Worm (Caenorhabditis elegans): ENCODE results near the gene npl-4.1.
A peak's percentile ranks its signal among the peaks of the same experiment; 100 is the strongest.
"Not testable (repeated sequence)": the region's sequence is repeated elsewhere in the genome, so short reads cannot be mapped to it uniquely, and the experiment has no call there.

Gene npl-4.1

DNA sequence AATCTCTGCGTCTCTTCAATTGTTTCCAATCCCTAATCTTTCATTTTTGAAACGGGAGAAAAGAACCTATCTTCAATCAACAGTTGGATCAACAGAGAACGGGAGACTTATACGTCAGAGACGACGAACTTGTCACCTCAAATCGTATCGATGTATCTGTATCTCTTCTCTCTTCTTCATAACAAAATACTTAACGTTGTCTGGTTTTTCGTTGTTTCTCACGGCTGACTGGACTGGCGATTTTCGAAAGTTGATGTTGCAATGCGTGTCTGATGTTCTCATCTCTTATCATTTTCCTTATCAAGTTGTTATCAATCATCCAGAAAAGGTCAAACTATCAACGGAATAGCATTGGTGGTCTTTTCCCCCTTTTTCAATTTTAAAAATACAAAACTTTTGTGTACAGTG lies 25.6 kb upstream of the npl-4.1 start:
- no peak for TF ChIP-seq dao-5 (tag; optimal IDR thresholded peaks at IDR 0.05)
- no peak for TF ChIP-seq W03F9.2 (tag; optimal IDR thresholded peaks at IDR 0.05)
- TF ChIP-seq him-1 (tag; optimal IDR thresholded peaks at IDR 0.05) = no peak

DNA sequence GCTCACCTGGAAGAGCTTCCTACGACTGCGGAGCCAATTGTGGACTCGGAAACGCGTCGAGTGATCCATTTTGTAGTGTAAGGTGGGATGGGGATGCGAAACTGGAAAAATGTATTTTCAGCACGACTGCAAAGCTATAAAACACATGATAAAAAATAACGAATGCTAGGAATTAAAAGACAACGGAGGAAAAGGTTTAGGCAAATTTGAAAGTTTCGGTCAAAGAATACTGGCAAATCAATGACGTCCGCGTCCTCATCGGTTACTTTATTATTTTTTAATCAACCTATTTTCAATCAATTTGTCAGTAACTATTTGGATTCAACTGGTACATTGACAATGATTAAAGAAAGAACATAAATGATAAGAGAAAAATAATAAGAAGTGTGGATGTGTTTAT lies 23.4 kb upstream of the npl-4.1 start, which contains the start of gene C17G10.7:
C17G10.7 (minus strand) TSS at position 101 of the 400 bp plus-strand sequence.
- no peak for TF ChIP-seq dao-5 (tag; optimal IDR thresholded peaks at IDR 0.05)
- no peak for TF ChIP-seq W03F9.2 (tag; optimal IDR thresholded peaks at IDR 0.05)
- TF ChIP-seq him-1 (tag; optimal IDR thresholded peaks at IDR 0.05) = no peak

DNA sequence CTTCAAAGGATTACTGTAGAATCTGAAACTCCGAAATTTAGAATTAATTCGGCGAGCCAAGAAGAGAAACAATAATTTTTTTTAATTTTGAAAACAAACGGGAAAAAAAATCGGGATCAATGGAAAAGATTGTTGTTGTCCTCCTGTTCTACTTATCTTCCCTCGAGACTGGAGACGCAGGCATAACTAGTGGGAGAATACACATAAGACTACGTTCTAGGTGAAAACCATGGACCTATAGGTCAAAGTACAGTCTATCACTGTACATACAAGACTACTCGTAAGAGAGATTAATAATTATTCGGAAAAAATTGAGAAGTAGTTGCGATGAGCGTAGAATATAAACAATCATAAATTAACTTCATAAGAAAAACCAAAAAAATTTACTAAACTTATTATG lies 11.9 kb upstream of the npl-4.1 start, which contains the start of gene dhs-6:
dhs-6 (minus strand) TSS at position 22 of the 400 bp plus-strand sequence.
- no peak for TF ChIP-seq dao-5 (tag; optimal IDR thresholded peaks at IDR 0.05)
- TF ChIP-seq W03F9.2 (tag; optimal IDR thresholded peaks at IDR 0.05) = no peak
- no peak for TF ChIP-seq him-1 (tag; optimal IDR thresholded peaks at IDR 0.05)

ce11 chrII:5622383-5622939 lies 8.7 kb upstream of the npl-4.1 start, which contains the start of the genes eif-3.L and npl-4.2:
eif-3.L (minus strand) TSS chrII:5622483.
npl-4.2 (plus strand) TSS chrII:5622889.
- TF ChIP-seq him-1, dao-5, W03F9.2 (tag; optimal IDR thresholded peaks at IDR 0.05): not testable (repeated sequence)

ce11 chrII:5628326-5628818 lies 2.8 kb upstream of the npl-4.1 start, which contains the start of gene F59E12.15:
F59E12.15 (minus strand) TSS chrII:5628376.
- TF ChIP-seq dao-5 (tag; optimal IDR thresholded peaks at IDR 0.05) (no peak), him-1 (tag; optimal IDR thresholded peaks at IDR 0.05) (no peak), W03F9.2 (tag; optimal IDR thresholded peaks at IDR 0.05) (no peak)

DNA sequence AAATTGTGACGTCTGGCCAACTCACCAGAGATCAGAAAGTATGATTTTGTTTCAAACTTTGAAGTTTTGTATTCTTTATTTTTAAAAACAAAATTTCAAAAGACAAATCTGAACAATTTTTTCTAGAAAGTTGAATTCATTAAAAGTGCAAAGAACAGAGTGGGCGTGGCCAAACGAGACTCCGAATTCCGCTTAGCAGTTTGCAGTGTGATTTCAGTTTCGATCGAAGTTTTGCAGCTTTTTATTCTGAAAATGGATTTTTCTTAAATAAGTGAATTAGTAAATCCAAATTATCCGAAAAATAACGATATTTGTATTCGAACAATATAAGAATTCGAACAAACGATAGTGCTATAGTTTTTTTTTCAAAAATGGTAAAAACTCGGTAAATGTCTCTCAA lies 2.3 kb downstream of the npl-4.1 start:
- TF ChIP-seq W03F9.2 (tag; optimal IDR thresholded peaks at IDR 0.05) (no peak), him-1 (tag; optimal IDR thresholded peaks at IDR 0.05) (no peak), dao-5 (tag; optimal IDR thresholded peaks at IDR 0.05) (no peak)

DNA sequence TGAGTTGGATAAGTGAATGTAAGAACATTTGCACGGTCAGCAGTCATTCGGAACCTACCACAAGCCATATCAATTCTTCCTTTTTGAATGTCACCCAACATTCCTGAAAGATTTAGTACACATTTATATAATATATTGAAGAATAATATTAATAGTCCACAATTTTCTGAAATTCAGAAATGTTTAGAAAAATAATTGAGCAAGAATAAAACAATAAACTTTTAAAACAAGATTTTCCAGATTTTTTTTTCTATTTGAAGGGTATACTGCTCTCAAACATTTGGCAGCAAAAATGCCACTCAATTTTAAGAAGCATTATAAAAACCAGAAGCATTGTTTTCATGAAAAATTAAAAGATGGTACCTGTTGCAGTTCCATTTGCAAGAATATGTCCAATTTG lies 5.7 kb downstream of the npl-4.1 start, which contains the start of gene F59E12.8:
F59E12.8 (minus strand) TSS at position 101 of the 400 bp plus-strand sequence.
- TF ChIP-seq dao-5 (tag; optimal IDR thresholded peaks at IDR 0.05) (no peak), W03F9.2 (tag; optimal IDR thresholded peaks at IDR 0.05) (no peak), him-1 (tag; optimal IDR thresholded peaks at IDR 0.05) (no peak)

- no peak for TF ChIP-seq W03F9.2 (tag; optimal IDR thresholded peaks at IDR 0.05)
- TF ChIP-seq him-1 (tag; optimal IDR thresholded peaks at IDR 0.05) = no peak
- no peak for TF ChIP-seq dao-5 (tag; optimal IDR thresholded peaks at IDR 0.05)
Observed at ce11 chrII:5638059-5638458, 6.9 kb downstream of the npl-4.1 start, which contains the start of gene F59E12.3. F59E12.3 (plus strand) TSS chrII:5638359.

ce11 chrII:5640362-5641079 lies 9.4 kb downstream of the npl-4.1 start:
- TF ChIP-seq W03F9.2 (tag; optimal IDR thresholded peaks at IDR 0.05) (no peak), him-1 (tag; optimal IDR thresholded peaks at IDR 0.05) (no peak), dao-5 (tag; optimal IDR thresholded peaks at IDR 0.05) (no peak)

ce11 chrII:5642110-5642509 lies 11.0 kb downstream of the npl-4.1 start:
- TF ChIP-seq dao-5 (tag; optimal IDR thresholded peaks at IDR 0.05) = no peak
- no peak for TF ChIP-seq him-1 (tag; optimal IDR thresholded peaks at IDR 0.05)
- TF ChIP-seq W03F9.2 (tag; optimal IDR thresholded peaks at IDR 0.05) = no peak

DNA sequence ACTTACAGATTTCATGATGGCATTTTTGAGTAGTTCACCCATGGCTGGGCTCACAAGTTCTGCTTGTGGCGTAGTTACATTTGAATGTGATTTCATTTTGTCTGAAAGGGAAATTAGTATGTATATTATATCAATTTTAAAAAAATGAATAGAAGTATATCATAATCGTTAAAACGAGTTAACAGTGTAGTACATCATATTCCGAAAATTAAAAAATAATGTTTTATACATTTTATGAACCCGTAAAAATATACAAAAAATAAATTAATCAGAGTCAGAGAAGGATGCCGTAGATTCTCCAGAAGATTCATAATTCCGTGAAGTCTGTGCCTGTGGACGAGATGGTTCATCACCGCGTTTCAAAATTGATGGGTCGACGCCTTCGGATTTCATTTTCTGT lies 15.8 kb downstream of the npl-4.1 start, which contains the start of gene F59E12.9:
F59E12.9 (minus strand) TSS at position 101 of the 400 bp plus-strand sequence.
- TF ChIP-seq dao-5 (tag; optimal IDR thresholded peaks at IDR 0.05) (no peak), him-1 (tag; optimal IDR thresholded peaks at IDR 0.05) (no peak), W03F9.2 (tag; optimal IDR thresholded peaks at IDR 0.05) (no peak)

DNA sequence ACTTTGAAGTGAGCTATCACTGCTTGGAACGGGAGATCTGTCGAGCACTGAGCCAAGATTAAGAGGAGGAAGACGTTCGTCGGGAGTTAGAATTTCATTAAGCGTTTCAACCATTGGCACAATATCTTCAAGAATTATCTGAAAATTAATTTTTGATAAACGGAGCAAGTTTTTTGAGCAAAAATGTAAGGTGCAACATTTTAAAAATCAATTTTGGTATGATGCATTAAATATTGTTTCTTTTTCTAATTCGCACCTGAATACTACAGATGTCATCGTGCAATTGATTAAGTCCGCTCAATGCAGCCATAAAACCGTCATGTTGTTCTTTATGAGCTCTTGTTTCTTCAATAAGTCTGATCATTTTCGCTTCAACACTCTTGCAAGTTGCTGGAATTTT lies 17.1 kb downstream of the npl-4.1 start, which contains the start of gene ddl-1:
ddl-1 (minus strand) TSS at position 101 of the 400 bp plus-strand sequence.
- TF ChIP-seq him-1 (tag; optimal IDR thresholded peaks at IDR 0.05) (no peak), dao-5 (tag; optimal IDR thresholded peaks at IDR 0.05) (no peak), W03F9.2 (tag; optimal IDR thresholded peaks at IDR 0.05) (no peak)

DNA sequence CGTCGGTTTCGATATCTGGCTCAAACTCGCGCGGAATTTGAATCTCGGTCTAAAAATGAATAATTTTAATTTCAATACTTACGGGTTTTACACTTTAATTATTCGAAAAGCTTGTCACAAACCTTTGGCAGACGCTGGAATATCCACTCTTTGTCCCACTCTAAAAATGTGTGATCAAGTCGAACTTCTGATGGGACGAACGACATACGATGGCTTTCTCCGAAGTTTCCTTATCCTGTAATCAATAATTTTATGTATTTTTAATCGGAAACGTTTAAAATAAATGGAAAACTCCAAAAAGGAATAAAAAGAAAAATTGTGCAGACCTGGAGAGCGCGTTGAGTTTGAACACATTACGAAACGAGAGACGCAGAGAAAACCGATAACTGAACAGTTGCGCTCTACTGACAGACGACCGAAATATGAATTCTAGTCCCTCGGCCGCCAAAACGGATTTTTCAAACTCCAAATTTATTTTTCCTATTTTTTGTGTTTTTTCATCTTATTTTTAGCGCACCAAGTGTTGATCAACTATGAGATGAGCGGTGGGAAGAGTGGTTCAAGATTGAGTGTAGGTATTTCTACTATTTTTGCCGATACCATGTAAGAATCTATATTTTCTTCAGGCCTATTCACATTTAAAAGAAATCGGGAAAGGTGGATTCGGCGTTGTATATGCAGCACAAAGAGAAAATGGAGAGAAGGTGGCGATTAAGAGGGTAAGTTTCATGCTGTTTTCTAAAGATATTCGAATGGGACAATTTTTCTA lies 18.3 kb downstream of the npl-4.1 start, which contains the start of the genes sam-4, F59E12.17 and zyg-1:
sam-4 (minus strand) TSS at position 51 of the 769 bp plus-strand sequence.
F59E12.17 (minus strand) TSS at position 235 of the 769 bp plus-strand sequence.
zyg-1 (plus strand) TSS at position 513 of the 769 bp plus-strand sequence.
- TF ChIP-seq him-1 (tag; optimal IDR thresholded peaks at IDR 0.05) = no peak
- TF ChIP-seq W03F9.2 (tag; optimal IDR thresholded peaks at IDR 0.05) = peak; percentile 74
- TF ChIP-seq dao-5 (tag; optimal IDR thresholded peaks at IDR 0.05) = no peak

All from whole organism, L4/young adult.